Worm (Caenorhabditis elegans): ENCODE results near the gene srw-89.

ce11 chrV:4031319-4031718 is 14.4 kb downstream of the srw-89 start, which contains the start of gene cyp-35A4:
- TF ChIP-seq ceh-48 (tag; optimal IDR thresholded peaks at IDR 0.05) (no peak), ceh-14 (tag; optimal IDR thresholded peaks at IDR 0.05) (no peak), fkh-10 (GFP tag; optimal IDR thresholded peaks at IDR 0.05) (no peak), hlh-30 (tag; optimal IDR thresholded peaks at IDR 0.05; ENCODE audit: insufficient read depth) (no peak), tbx-2 (tag; optimal IDR thresholded peaks at IDR 0.05) (no peak), K02D7.2 (tag; optimal IDR thresholded peaks at IDR 0.05) (no peak), nhr-232 (tag; optimal IDR thresholded peaks at IDR 0.05) (no peak), ceh-24 (tag; optimal IDR thresholded peaks at IDR 0.05) (no peak), ama-1 (optimal IDR thresholded peaks at IDR 0.05) (no peak), nhr-11 (tag; optimal IDR thresholded peaks at IDR 0.05) (no peak), npax-4 (tag; optimal IDR thresholded peaks at IDR 0.05) (no peak), ceh-45 (GFP tag; IDR thresholded peaks at IDR 0.05) (no peak)
